Fruit fly (Drosophila melanogaster) whole organism, wandering third instar larva: ENCODE measurements around the gene CG6700.

Experiments used
- CG32264 ChIP-seq: fragments of 200-800 bp; sonication (Bioruptor generic); optimal IDR thresholded peaks from 2 replicates; lab custom pipeline; 2016; ENCODE audit warnings: missing biosample characterization, missing genetic modification characterization
- CG9705 ChIP-seq: fragments of 200-800 bp; sonication (Bioruptor generic); optimal IDR thresholded peaks from 2 replicates; lab custom pipeline; 2018; ENCODE audit warnings: missing biosample characterization, mild to moderate bottlenecking, missing genetic modification characterization
- Dfd ChIP-seq: fragments of >200 bp; optimal IDR thresholded peaks from 2 replicates; lab custom pipeline; 2017; ENCODE audit warnings: missing biosample characterization, missing genetic modification characterization
- Dif ChIP-seq: fragments of 200-275, 200-300 bp; sonication (Bioruptor generic); optimal IDR thresholded peaks from 2 replicates; lab custom pipeline; 2018; ENCODE audit warnings: missing biosample characterization, missing genetic modification characterization; ENCODE audit not compliant: partially characterized antibody
- HLH106 ChIP-seq: fragments of 200-800 bp; optimal IDR thresholded peaks from 3 replicates; lab custom pipeline; 2019; ENCODE audit warnings: missing biosample characterization, mild to moderate bottlenecking, missing genetic modification characterization, moderate library complexity
- Hnf4 ChIP-seq: fragments of 200-800 bp; sonication (Bioruptor generic); optimal IDR thresholded peaks from 2 replicates; lab custom pipeline; 2016; ENCODE audit warnings: missing biosample characterization, mild to moderate bottlenecking, missing genetic modification characterization
- Hr83 ChIP-seq: fragments of 200-300 bp; sonication (Bioruptor generic); optimal IDR thresholded peaks from 2 replicates; lab custom pipeline; 2016; ENCODE audit warnings: missing biosample characterization, mild to moderate bottlenecking, missing genetic modification characterization, moderate library complexity; ENCODE audit not compliant: poor library complexity, severe bottlenecking
- Jra ChIP-seq: sonication (Bioruptor generic); optimal IDR thresholded peaks from 2 replicates; lab custom pipeline; 2016; ENCODE audit warnings: missing biosample characterization, missing genetic modification characterization
- Mio ChIP-seq: sonication (Bioruptor generic); optimal IDR thresholded peaks from 2 replicates; lab custom pipeline; 2016; ENCODE audit warnings: missing biosample characterization, missing genetic modification characterization
- N ChIP-seq: fragments of >200 bp; optimal IDR thresholded peaks from 2 replicates; lab custom pipeline; 2018; ENCODE audit warnings: missing biosample characterization, missing external identifiers, missing genetic modification characterization
- OdsH ChIP-seq: fragments of 200-800 bp; sonication (Bioruptor generic); optimal IDR thresholded peaks from 2 replicates; lab custom pipeline; 2016; ENCODE audit warnings: missing biosample characterization, mild to moderate bottlenecking, missing genetic modification characterization
- Rel ChIP-seq, 2 experiments: fragments of 200-800 bp; sonication (Bioruptor generic) in 1 of 2; optimal IDR thresholded peaks; 2 replicates in 1 of 2; 3 replicates in 1 of 2; lab custom pipeline; 2016 to 2019; ENCODE audit warnings: mild to moderate bottlenecking in 2 of 2, missing biosample characterization in 2 of 2, missing genetic modification characterization in 2 of 2, moderate library complexity in 1 of 2
- Sp1 ChIP-seq: fragments of 200-800 bp; sonication (Bioruptor generic); optimal IDR thresholded peaks from 3 replicates; lab custom pipeline; 2019; ENCODE audit warnings: missing biosample characterization, mild to moderate bottlenecking, missing genetic modification characterization, moderate library complexity
- Vsx2 ChIP-seq: fragments of 200-300, 225-300 bp; sonication (Bioruptor generic); optimal IDR thresholded peaks from 2 replicates; lab custom pipeline; 2018; ENCODE audit warnings: missing biosample characterization, missing genetic modification characterization; ENCODE audit not compliant: partially characterized antibody
- brk ChIP-seq: fragments of 200-800 bp; sonication (Bioruptor generic); optimal IDR thresholded peaks from 2 replicates; lab custom pipeline; 2016; ENCODE audit warnings: missing biosample characterization, mild to moderate bottlenecking, missing genetic modification characterization
- dl ChIP-seq, 2 experiments: fragments of 175-275, 200-275 bp in 1 of 2; fragments of 200-275 bp in 1 of 2; sonication (Bioruptor generic); optimal IDR thresholded peaks; lab custom pipeline; 2018; ENCODE audit warnings: mild to moderate bottlenecking in 2 of 2, missing biosample characterization in 2 of 2, missing genetic modification characterization in 2 of 2, moderate library complexity in 2 of 2; ENCODE audit not compliant: partially characterized antibody in 2 of 2, insufficient read depth in 1 of 2
- dmrt93B ChIP-seq: fragments of 200-800 bp; sonication (Bioruptor generic); optimal IDR thresholded peaks from 2 replicates; lab custom pipeline; 2018; ENCODE audit warnings: missing biosample characterization, mild to moderate bottlenecking, missing genetic modification characterization
- ey ChIP-seq: fragments of 200-800 bp; sonication (Bioruptor generic); optimal IDR thresholded peaks from 2 replicates; lab custom pipeline; 2016; ENCODE audit warnings: missing biosample characterization, missing genetic modification characterization
- foxo ChIP-seq, 2 experiments: fragments of 200-800 bp; sonication (Bioruptor generic); optimal IDR thresholded peaks; 2 replicates in 1 of 2; 3 replicates in 1 of 2; lab custom pipeline; 2016 to 2017; ENCODE audit warnings: missing biosample characterization in 2 of 2, missing genetic modification characterization in 2 of 2
- fru ChIP-seq: fragments of 200-800 bp; sonication (Bioruptor generic); optimal IDR thresholded peaks from 3 replicates; lab custom pipeline; 2016; ENCODE audit warnings: missing biosample characterization, mild to moderate bottlenecking, missing genetic modification characterization
- h ChIP-seq: fragments of 200-800 bp; sonication (Bioruptor generic); optimal IDR thresholded peaks from 3 replicates; lab custom pipeline; 2016; ENCODE audit warnings: missing biosample characterization, mild to moderate bottlenecking, missing genetic modification characterization
- jim ChIP-seq: fragments of 175-275, 200-325 bp; sonication (Bioruptor generic); optimal IDR thresholded peaks from 2 replicates; lab custom pipeline; 2016; ENCODE audit warnings: missing biosample characterization, mild to moderate bottlenecking, missing genetic modification characterization
- lola ChIP-seq: fragments of >200 bp; optimal IDR thresholded peaks from 2 replicates; lab custom pipeline; 2017; ENCODE audit warnings: missing biosample characterization, missing genetic modification characterization
- pan ChIP-seq: fragments of >200 bp; optimal IDR thresholded peaks from 2 replicates; lab custom pipeline; 2017
- psq ChIP-seq: fragments of 200-800 bp; sonication (Bioruptor generic); optimal IDR thresholded peaks from 3 replicates; lab custom pipeline; 2017; ENCODE audit warnings: missing biosample characterization, mild to moderate bottlenecking, missing genetic modification characterization, moderate library complexity
- rgr ChIP-seq: fragments of 200-800 bp; sonication (Bioruptor generic); optimal IDR thresholded peaks from 3 replicates; lab custom pipeline; 2016; ENCODE audit warnings: missing biosample characterization, mild to moderate bottlenecking, missing genetic modification characterization
- sage ChIP-seq: fragments of 200-800 bp; sonication (Bioruptor generic); optimal IDR thresholded peaks from 2 replicates; lab custom pipeline; 2016; ENCODE audit warnings: missing biosample characterization, mild to moderate bottlenecking, missing genetic modification characterization
- sv ChIP-seq: fragments of 200-800 bp; sonication (Bioruptor generic); optimal IDR thresholded peaks from 3 replicates; lab custom pipeline; 2016; ENCODE audit warnings: missing biosample characterization, missing genetic modification characterization
- usp ChIP-seq: fragments of >200 bp; optimal IDR thresholded peaks from 2 replicates; lab custom pipeline; 2017; ENCODE audit warnings: missing biosample characterization, missing genetic modification characterization
- woc ChIP-seq: sonication (Bioruptor generic); optimal IDR thresholded peaks from 2 replicates; lab custom pipeline; 2016; ENCODE audit warnings: missing biosample characterization, mild to moderate bottlenecking, missing genetic modification characterization

Gene CG6700

DNA sequence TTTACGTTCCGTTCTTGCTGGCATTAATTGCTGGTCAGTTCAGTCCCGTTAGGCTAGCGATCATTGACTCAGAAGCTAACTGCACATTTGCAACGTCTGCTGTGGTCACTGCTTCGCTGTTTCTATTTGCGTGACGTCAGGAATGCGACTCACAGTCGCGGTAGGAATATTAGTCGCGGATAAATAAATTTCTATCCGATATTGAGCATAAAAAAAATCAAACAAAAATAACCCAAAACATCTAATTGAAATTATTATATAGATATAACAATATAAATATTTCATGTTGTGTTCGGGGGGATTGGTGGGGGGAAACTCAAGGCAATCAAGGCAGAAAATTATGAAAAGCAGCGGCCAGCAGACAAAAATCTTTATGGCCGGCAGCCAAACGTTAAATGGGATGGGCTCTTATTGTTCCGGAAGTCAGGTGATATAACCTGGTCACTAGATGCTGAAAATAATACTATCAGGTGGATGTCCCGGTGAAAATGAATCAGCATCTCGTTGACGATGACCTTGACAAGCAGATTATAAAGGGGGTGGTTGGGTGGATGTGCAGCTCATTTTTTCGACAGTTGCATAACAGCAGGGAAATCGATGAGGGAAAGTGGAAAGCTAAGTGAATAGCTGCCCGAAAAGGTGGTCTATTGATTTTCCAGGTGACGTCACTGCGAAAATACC lies 7.3 kb upstream of the CG6700 start, which contains the start of gene SmydA-3:
TSS of gene SmydA-3 (plus strand) at position 631 of the 681 bp plus-strand sequence.
- TF ChIP-seq CG9705 (GFP tag; lab: Kevin White, UChicago) (no peak), dl (GFP tag; optimal IDR thresholded peaks at IDR 0.05; lab: Kevin White, UChicago; ENCODE audit: insufficient read depth in 1 of 2, partially characterized antibody in 2 of 2) (no peak), OdsH (GFP tag; lab: Kevin White, UChicago) (peak; percentile 3), h (GFP tag; lab: Kevin White, UChicago) (peak; percentile 18), Hr83 (GFP tag; lab: Kevin White, UChicago) (no peak), Dfd (GFP tag; lab: Kevin White, UChicago) (no peak), sage (GFP tag; lab: Kevin White, UChicago) (no peak), HLH106 (no peak), rgr (GFP tag; lab: Kevin White, UChicago) (peak; percentile 9), Rel (GFP tag; optimal IDR thresholded peaks at IDR 0.05; lab: Kevin White, UChicago) (no peak), Rel (tag; optimal IDR thresholded peaks at IDR 0.05; lab: Kevin White, UChicago) (no peak), psq (GFP tag; lab: Kevin White, UChicago) (no peak), foxo (GFP tag; optimal IDR thresholded peaks at IDR 0.05; lab: Kevin White, UChicago) (peak in 1 of 2 experiments; percentile 37), Hnf4 (no peak), Mio (GFP tag; lab: Kevin White, UChicago) (no peak), lola (GFP tag; lab: Kevin White, UChicago) (no peak), pan (lab: Kevin White, UChicago) (no peak), dmrt93B (GFP tag; lab: Kevin White, UChicago) (no peak)

dm6 chr2L:10846944-10847343 lies 4.5 kb upstream of the CG6700 start, which contains the start of gene Porin2:
Porin2 (minus strand) TSS chr2L:10847044.
- TF ChIP-seq jim (GFP tag; lab: Kevin White, UChicago) (no peak), Vsx2 (GFP tag; lab: Kevin White, UChicago) (no peak), brk (GFP tag; lab: Kevin White, UChicago) (no peak), sv (GFP tag; lab: Kevin White, UChicago) (no peak), woc (no peak), ey (GFP tag; lab: Kevin White, UChicago) (no peak), dmrt93B (GFP tag; lab: Kevin White, UChicago) (no peak), Sp1 (GFP tag; lab: Kevin White, UChicago) (no peak), fru (GFP tag; lab: Kevin White, UChicago) (no peak)

dm6 chr2L:10845564-10845963 lies 3.2 kb upstream of the CG6700 start, which contains the start of the genes CG17139 and CG17140:
CG17139 (minus strand) TSS chr2L:10845664.
CG17140 (minus strand) TSS chr2L:10845664.
- TF ChIP-seq N (no peak), woc (no peak), Rel (GFP tag; optimal IDR thresholded peaks at IDR 0.05; lab: Kevin White, UChicago) (no peak), Rel (tag; optimal IDR thresholded peaks at IDR 0.05; lab: Kevin White, UChicago) (no peak), Hnf4 (no peak), psq (GFP tag; lab: Kevin White, UChicago) (no peak), foxo (GFP tag; optimal IDR thresholded peaks at IDR 0.05; lab: Kevin White, UChicago) (no peak), h (GFP tag; lab: Kevin White, UChicago) (no peak), brk (GFP tag; lab: Kevin White, UChicago) (no peak), CG32264 (GFP tag; lab: Kevin White, UChicago) (no peak)

- TF ChIP-seq usp (GFP tag; lab: Kevin White, UChicago) (no peak), woc (no peak), Hr83 (GFP tag; lab: Kevin White, UChicago) (no peak), CG9705 (GFP tag; lab: Kevin White, UChicago) (no peak), N (no peak), Rel (GFP tag; optimal IDR thresholded peaks at IDR 0.05; lab: Kevin White, UChicago) (no peak), Rel (tag; optimal IDR thresholded peaks at IDR 0.05; lab: Kevin White, UChicago) (no peak), jim (GFP tag; lab: Kevin White, UChicago) (no peak), Jra (no peak), Dif (GFP tag; lab: Kevin White, UChicago) (no peak), lola (GFP tag; lab: Kevin White, UChicago) (no peak), brk (GFP tag; lab: Kevin White, UChicago) (no peak)
- TF ChIP-seq, all 38 proteins: peak for 0
Observed at dm6 chr2L:10841619-10842018, 778 bp downstream of the CG6700 start.
